Fruit fly (Drosophila melanogaster) whole organism, pupa: ENCODE measurements around the gene CG7601.

Experiments used
- CG10348 ChIP-seq: fragments of 200-800 bp; sonication (Bioruptor generic); IDR thresholded peaks from 2 replicates; pipeline ENCODE4 v1.3.6; 2022; ENCODE audit warnings: missing biosample characterization, missing genetic modification characterization
- CG12605 ChIP-seq: fragments of 200-800 bp; sonication (Bioruptor generic); IDR thresholded peaks from 2 replicates; pipeline ENCODE4 v1.3.6; 2022; ENCODE audit warnings: missing biosample characterization, missing genetic modification characterization
- CG13204 ChIP-seq: fragments of 200-800 bp; sonication (Bioruptor generic); optimal IDR thresholded peaks from 2 replicates; lab custom pipeline; 2018; ENCODE audit warnings: missing biosample characterization, mild to moderate bottlenecking, missing genetic modification characterization, moderate library complexity
- CG14655 ChIP-seq: fragments of 200-800 bp; sonication (Bioruptor generic); optimal IDR thresholded peaks from 3 replicates; lab custom pipeline; 2017; ENCODE audit warnings: mild to moderate bottlenecking, missing biosample characterization, missing genetic modification reagents, missing genetic modification characterization
- CG15710 ChIP-seq: fragments of 200-800 bp; sonication (Bioruptor generic); optimal IDR thresholded peaks from 2 replicates; lab custom pipeline; 2018; ENCODE audit warnings: missing biosample characterization, mild to moderate bottlenecking, missing genetic modification characterization, moderate library complexity
- CG17806 ChIP-seq: fragments of 200-800 bp; sonication (Bioruptor generic); optimal IDR thresholded peaks from 2 replicates; lab custom pipeline; 2018; ENCODE audit warnings: missing biosample characterization, mild to moderate bottlenecking, missing genetic modification characterization, moderate library complexity
- CG32121 ChIP-seq: fragments of 200-800 bp; sonication (Bioruptor generic); IDR thresholded peaks from 2 replicates; pipeline ENCODE4 v1.3.6; 2022; ENCODE audit warnings: missing biosample characterization, missing genetic modification characterization
- CG34367 ChIP-seq: fragments of 200-800 bp; sonication (Bioruptor generic); optimal IDR thresholded peaks from 2 replicates; lab custom pipeline; 2018; ENCODE audit warnings: missing biosample characterization, mild to moderate bottlenecking, missing genetic modification characterization
- CG4496 ChIP-seq: fragments of 200-800 bp; sonication (Bioruptor generic); IDR thresholded peaks from 3 replicates; pipeline ENCODE4 v1.3.6; 2022; ENCODE audit warnings: missing biosample characterization, missing genetic modification characterization
- CG8159 ChIP-seq: fragments of 200-800 bp; sonication (Bioruptor generic); optimal IDR thresholded peaks from 3 replicates; lab custom pipeline; 2018; ENCODE audit warnings: missing biosample characterization, mild to moderate bottlenecking, missing genetic modification characterization, moderate library complexity
- CG8301 ChIP-seq: fragments of 200-800 bp; sonication (Bioruptor generic); optimal IDR thresholded peaks from 2 replicates; lab custom pipeline; 2018; ENCODE audit warnings: missing biosample characterization, mild to moderate bottlenecking, missing genetic modification characterization
- CG9948 ChIP-seq: fragments of 200-800 bp; sonication (Bioruptor generic); optimal IDR thresholded peaks from 2 replicates; lab custom pipeline; 2018; ENCODE audit warnings: missing biosample characterization, mild to moderate bottlenecking, missing genetic modification characterization, moderate library complexity
- D1 ChIP-seq: fragments of 200-800 bp; sonication (Bioruptor generic); optimal IDR thresholded peaks from 2 replicates; lab custom pipeline; 2018; ENCODE audit warnings: missing biosample characterization, mild to moderate bottlenecking, missing genetic modification characterization, moderate library complexity
- EcR ChIP-seq: fragments of 200-800 bp; sonication (Bioruptor generic); optimal IDR thresholded peaks from 3 replicates; lab custom pipeline; 2019; ENCODE audit warnings: missing biosample characterization, missing genetic modification characterization, mild to moderate bottlenecking, moderate library complexity, missing genetic modification reagents
- Ets98B ChIP-seq: fragments of 200-800 bp; sonication (Bioruptor generic); IDR thresholded peaks from 2 replicates; pipeline ENCODE4 v1.3.6; 2022; ENCODE audit warnings: missing biosample characterization, missing genetic modification characterization
- Pif1A ChIP-seq: fragments of 200-800 bp; sonication (Bioruptor generic); optimal IDR thresholded peaks from 3 replicates; lab custom pipeline; 2016; ENCODE audit warnings: missing biosample characterization, missing genetic modification characterization
- Pif1B ChIP-seq: fragments of 200-800 bp; sonication (Bioruptor generic); optimal IDR thresholded peaks from 3 replicates; lab custom pipeline; 2016; ENCODE audit warnings: missing biosample characterization, missing genetic modification characterization
- Snoo ChIP-seq: fragments of 200-800 bp; sonication (Bioruptor generic); optimal IDR thresholded peaks from 3 replicates; lab custom pipeline; 2017; ENCODE audit warnings: missing biosample characterization, mild to moderate bottlenecking, missing genetic modification characterization, inconsistent platforms
- fd96Ca ChIP-seq: fragments of 200-800 bp; sonication (Bioruptor generic); IDR thresholded peaks from 3 replicates; pipeline ENCODE4 v1.3.6; 2022; ENCODE audit warnings: missing biosample characterization, missing genetic modification characterization
- gl ChIP-seq: fragments of 200-800 bp; sonication (Bioruptor generic); optimal IDR thresholded peaks from 2 replicates; lab custom pipeline; 2018; ENCODE audit warnings: missing biosample characterization, mild to moderate bottlenecking, missing genetic modification characterization
- rn ChIP-seq: fragments of 200-800 bp; sonication (Bioruptor generic); IDR thresholded peaks from 2 replicates; pipeline ENCODE4 v1.3.6; 2022; ENCODE audit warnings: missing biosample characterization, missing genetic modification characterization

The CG7601 gene

dm6 chr3R:29736678-29737093, at the start of gene CG7601, which contains the start of gene CIA30:
CG7601 (minus strand) TSS chr3R:29736745.
CIA30 (plus strand) TSS chr3R:29736965.
- TF ChIP-seq CG34367: peak; percentile 96
- TF ChIP-seq rn (GFP tag; lab: Robert Waterston, UW): peak; percentile 100
- TF ChIP-seq CG4496 (GFP tag; lab: Robert Waterston, UW): peak; percentile 100
- TF ChIP-seq fd96Ca (GFP tag; lab: Robert Waterston, UW): peak; percentile 100
- peak; percentile 100 for TF ChIP-seq CG10348 (GFP tag; lab: Robert Waterston, UW)
- TF ChIP-seq CG13204: no peak
- TF ChIP-seq EcR (GFP tag; lab: Kevin White, UChicago): peak; percentile 61
- peak; percentile 98 for TF ChIP-seq Pif1B (GFP tag; lab: Kevin White, UChicago)
- peak; percentile 99 for TF ChIP-seq CG14655 (GFP tag; lab: Kevin White, UChicago)
- TF ChIP-seq D1: no peak
- peak; percentile 100 for TF ChIP-seq CG12605 (GFP tag; lab: Robert Waterston, UW)
- peak; percentile 98 for TF ChIP-seq CG8159 (tag; lab: Kevin White, UChicago)
- peak; percentile 100 for TF ChIP-seq Pif1A (GFP tag; lab: Kevin White, UChicago)
- TF ChIP-seq CG8301: peak; percentile 98
- TF ChIP-seq CG17806 (tag; lab: Kevin White, UChicago): peak; percentile 99
- peak; percentile 98 for TF ChIP-seq gl (tag; lab: Kevin White, UChicago)
- peak; percentile 99 for TF ChIP-seq Snoo (tag; lab: Kevin White, UChicago)
- peak; percentile 99 for TF ChIP-seq CG15710 (tag; lab: Kevin White, UChicago)
- peak; percentile 98 for TF ChIP-seq CG9948 (tag; lab: Kevin White, UChicago)
- peak; percentile 100 for TF ChIP-seq CG32121
- TF ChIP-seq Ets98B (GFP tag; lab: Robert Waterston, UW): peak; percentile 100
- TF ChIP-seq, all 21 proteins: peak for 19

dm6 chr3R:29785242-29785641, 48.7 kb upstream of the CG7601 start:
- TF ChIP-seq CG9948 (tag; lab: Kevin White, UChicago): no peak
- TF ChIP-seq CG32121: no peak
- TF ChIP-seq rn (GFP tag; lab: Robert Waterston, UW): no peak
- no peak for TF ChIP-seq CG15710 (tag; lab: Kevin White, UChicago)
- TF ChIP-seq CG12605 (GFP tag; lab: Robert Waterston, UW): no peak
- no peak for TF ChIP-seq CG13204
- TF ChIP-seq Snoo (tag; lab: Kevin White, UChicago): no peak
- no peak for TF ChIP-seq CG14655 (GFP tag; lab: Kevin White, UChicago)
- no peak for TF ChIP-seq CG4496 (GFP tag; lab: Robert Waterston, UW)
- TF ChIP-seq CG8301: no peak

- TF ChIP-seq Ets98B (GFP tag; lab: Robert Waterston, UW) (no peak), CG10348 (GFP tag; lab: Robert Waterston, UW) (no peak), CG17806 (tag; lab: Kevin White, UChicago) (no peak), Snoo (tag; lab: Kevin White, UChicago) (no peak), gl (tag; lab: Kevin White, UChicago) (no peak)
Observed at dm6 chr3R:29783210-29783609, 46.7 kb upstream of the CG7601 start.

DNA sequence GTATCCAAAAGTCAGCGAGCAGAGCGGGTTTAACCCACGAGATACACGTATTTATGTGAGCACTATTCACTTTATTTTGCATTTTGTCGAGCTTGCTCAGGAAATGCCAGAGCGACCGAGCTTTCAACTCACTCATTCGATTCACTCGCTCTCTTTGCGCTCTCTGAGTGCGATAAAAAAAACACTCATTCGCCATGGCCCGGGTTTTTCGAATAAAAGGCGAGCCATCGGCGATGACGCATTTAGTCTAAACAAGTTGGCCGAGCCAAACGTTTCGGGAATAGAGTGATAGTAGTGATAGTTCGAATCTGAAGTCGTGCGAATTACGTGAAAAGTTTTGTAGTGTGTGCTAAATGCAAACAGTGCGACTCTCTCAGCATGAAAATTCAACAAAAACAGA, 45.8 kb upstream of the CG7601 start:
- TF ChIP-seq Ets98B (GFP tag; lab: Robert Waterston, UW): peak; percentile 49; the same call in 1 of the 2 replicates
- peak; percentile 44; the same call in 1 of the 2 replicates for TF ChIP-seq CG32121
- no peak for TF ChIP-seq Pif1A (GFP tag; lab: Kevin White, UChicago)
- TF ChIP-seq CG8301: no peak
- no peak for TF ChIP-seq gl (tag; lab: Kevin White, UChicago)
- no peak for TF ChIP-seq CG10348 (GFP tag; lab: Robert Waterston, UW)
- 0 out of 3 replicates have a peak, but pooled peaks have one; percentile 44 for TF ChIP-seq CG4496 (GFP tag; lab: Robert Waterston, UW)
- TF ChIP-seq CG8159 (tag; lab: Kevin White, UChicago): peak; percentile 20
- no peak for TF ChIP-seq CG34367
- peak; percentile 40 for TF ChIP-seq CG13204
- TF ChIP-seq CG17806 (tag; lab: Kevin White, UChicago): no peak
- TF ChIP-seq CG14655 (GFP tag; lab: Kevin White, UChicago): no peak
- no peak for TF ChIP-seq rn (GFP tag; lab: Robert Waterston, UW)
- no peak for TF ChIP-seq CG15710 (tag; lab: Kevin White, UChicago)
- peak; percentile 36 for TF ChIP-seq Snoo (tag; lab: Kevin White, UChicago)
- peak; percentile 71 for TF ChIP-seq EcR (GFP tag; lab: Kevin White, UChicago)
- TF ChIP-seq CG9948 (tag; lab: Kevin White, UChicago): no peak
- TF ChIP-seq Pif1B (GFP tag; lab: Kevin White, UChicago): peak; percentile 0

DNA sequence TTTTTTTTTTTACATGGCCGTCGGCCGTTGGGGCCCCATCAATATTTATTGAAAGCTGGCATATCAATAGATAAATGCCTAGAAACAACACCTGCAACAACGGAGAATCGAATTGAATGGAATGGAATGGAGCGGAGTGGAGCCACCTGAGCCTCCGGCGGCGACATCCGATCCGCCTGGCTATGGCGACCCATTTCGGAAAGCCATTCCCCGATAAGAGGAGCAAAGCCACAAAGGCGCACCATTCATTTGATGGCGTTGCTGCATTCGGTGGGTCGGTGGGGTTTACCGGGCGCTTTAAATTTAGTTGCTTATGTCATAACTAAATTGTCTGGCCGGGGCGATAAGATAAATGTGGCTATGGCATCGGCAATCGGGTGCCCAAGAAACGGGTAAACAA, 45.3 kb upstream of the CG7601 start:
- TF ChIP-seq CG14655 (GFP tag; lab: Kevin White, UChicago) (no peak), Pif1A (GFP tag; lab: Kevin White, UChicago) (no peak), CG8159 (tag; lab: Kevin White, UChicago) (no peak), CG32121 (no peak), CG17806 (tag; lab: Kevin White, UChicago) (no peak), gl (tag; lab: Kevin White, UChicago) (no peak), CG12605 (GFP tag; lab: Robert Waterston, UW) (no peak), CG15710 (tag; lab: Kevin White, UChicago) (no peak), CG4496 (GFP tag; lab: Robert Waterston, UW) (no peak), CG13204 (no peak), CG34367 (no peak), EcR (GFP tag; lab: Kevin White, UChicago) (no peak), D1 (no peak), Snoo (tag; lab: Kevin White, UChicago) (no peak), CG9948 (tag; lab: Kevin White, UChicago) (no peak), fd96Ca (GFP tag; lab: Robert Waterston, UW) (no peak), CG10348 (GFP tag; lab: Robert Waterston, UW) (no peak), CG8301 (no peak), Pif1B (GFP tag; lab: Kevin White, UChicago) (no peak)
